Worm (Caenorhabditis elegans) whole organism, mixed stage, embryonic: ENCODE measurements around the gene Y38C1AA.7.

Source experiments
- bed-3 ChIP-seq: fragments of 200-800 bp; sonication (Bioruptor generic); optimal IDR thresholded peaks from 3 replicates; lab custom pipeline; 2018; ENCODE audit warnings: mild to moderate bottlenecking, missing genetic modification characterization, moderate library complexity, missing compliant biosample characterization
- blmp-1 ChIP-seq: fragments of 150-350 bp; optimal IDR thresholded peaks from 2 replicates; lab custom pipeline; 2014; ENCODE audit warnings: missing biosample characterization, missing genetic modification characterization
- ceh-43 ChIP-seq: fragments of 200-800 bp; sonication (Bioruptor generic); optimal IDR thresholded peaks from 2 replicates; lab custom pipeline; 2018; ENCODE audit warnings: mild to moderate bottlenecking, missing genetic modification characterization, moderate library complexity, missing compliant biosample characterization
- ceh-83 ChIP-seq: fragments of 200-800 bp; sonication (Bioruptor generic); optimal IDR thresholded peaks from 2 replicates; lab custom pipeline; 2018; ENCODE audit warnings: mild to moderate bottlenecking, missing genetic modification characterization, missing compliant biosample characterization
- ces-1 ChIP-seq: fragments of 150-350 bp; optimal IDR thresholded peaks from 2 replicates; lab custom pipeline; 2014; ENCODE audit warnings: missing biosample characterization, missing genetic modification reagents, missing genetic modification characterization
- cnd-1 ChIP-seq: fragments of 200-800 bp; sonication (Bioruptor generic); optimal IDR thresholded peaks from 2 replicates; lab custom pipeline; 2018; ENCODE audit warnings: mild to moderate bottlenecking, missing genetic modification characterization, missing compliant biosample characterization
- drap-1 ChIP-seq: fragments of 200-800 bp; sonication (Bioruptor generic); optimal IDR thresholded peaks from 3 replicates; lab custom pipeline; 2018; ENCODE audit warnings: mild to moderate bottlenecking, missing genetic modification characterization, missing compliant biosample characterization
- elt-1 ChIP-seq: sonication (generic microtip); optimal IDR thresholded peaks from 2 replicates; lab custom pipeline; 2017; ENCODE audit warnings: missing genetic modification characterization, mild to moderate bottlenecking, missing compliant biosample characterization, antibody characterized with exemption, moderate library complexity, borderline replicate concordance; ENCODE audit not compliant: insufficient read depth
- ham-2 ChIP-seq: fragments of 200-800 bp; sonication (Bioruptor generic); optimal IDR thresholded peaks from 2 replicates; lab custom pipeline; 2018; ENCODE audit warnings: mild to moderate bottlenecking, missing genetic modification characterization, missing compliant biosample characterization
- hlh-1 ChIP-seq: fragments of 150-350 bp; optimal IDR thresholded peaks from 2 replicates; lab custom pipeline; 2014; ENCODE audit warnings: missing biosample characterization, missing genetic modification reagents, missing genetic modification characterization
- lin-13 ChIP-seq: fragments of 150-350 bp; optimal IDR thresholded peaks from 2 replicates; lab custom pipeline; 2014; ENCODE audit warnings: missing biosample characterization, missing genetic modification characterization
- lin-32 ChIP-seq: fragments of 200-800 bp; sonication (Bioruptor generic); optimal IDR thresholded peaks from 2 replicates; lab custom pipeline; 2018; ENCODE audit warnings: mild to moderate bottlenecking, missing genetic modification characterization, missing compliant biosample characterization
- mep-1 ChIP-seq: fragments of 150-350 bp; optimal IDR thresholded peaks from 2 replicates; lab custom pipeline; 2017; ENCODE audit warnings: missing biosample characterization, missing genetic modification reagents, missing genetic modification characterization, inconsistent platforms
- mls-2 ChIP-seq: sonication (generic microtip); optimal IDR thresholded peaks from 2 replicates; lab custom pipeline; 2016; ENCODE audit warnings: mild to moderate bottlenecking, missing genetic modification characterization, moderate library complexity, missing compliant biosample characterization
- nhr-12 ChIP-seq: fragments of 150-350 bp; optimal IDR thresholded peaks from 2 replicates; lab custom pipeline; 2014; ENCODE audit warnings: missing biosample characterization, missing genetic modification characterization
- nhr-2 ChIP-seq: fragments of 150-350 bp; optimal IDR thresholded peaks from 2 replicates; lab custom pipeline; 2014; ENCODE audit warnings: missing biosample characterization, missing genetic modification characterization
- nhr-237 ChIP-seq: fragments of 150-350 bp; optimal IDR thresholded peaks from 2 replicates; lab custom pipeline; 2014; ENCODE audit warnings: missing biosample characterization, missing genetic modification characterization
- nhr-76 ChIP-seq: sonication (generic microtip); optimal IDR thresholded peaks from 2 replicates; lab custom pipeline; 2017; ENCODE audit warnings: missing biosample characterization, missing genetic modification characterization
- pha-4 ChIP-seq: fragments of 150-350 bp; optimal IDR thresholded peaks from 2 replicates; lab custom pipeline; 2018; ENCODE audit warnings: missing biosample characterization, missing genetic modification reagents, missing genetic modification characterization
- sem-2 ChIP-seq: fragments of 200-800 bp; sonication (Bioruptor generic); optimal IDR thresholded peaks from 2 replicates; lab custom pipeline; 2018; ENCODE audit warnings: mild to moderate bottlenecking, missing genetic modification characterization, missing compliant biosample characterization
- snpc-4 ChIP-seq: fragments of 150-350 bp; optimal IDR thresholded peaks from 2 replicates; lab custom pipeline; 2014; ENCODE audit warnings: missing biosample characterization, missing genetic modification characterization
- unc-120 ChIP-seq: sonication (generic microtip); optimal IDR thresholded peaks from 2 replicates; lab custom pipeline; 2017; ENCODE audit warnings: missing genetic modification characterization, missing compliant biosample characterization; ENCODE audit not compliant: poor library complexity, severe bottlenecking
- unc-62 ChIP-seq: fragments of 150-350 bp; optimal IDR thresholded peaks from 2 replicates; lab custom pipeline; 2014; ENCODE audit warnings: missing biosample characterization, missing genetic modification reagents, missing genetic modification characterization
- zip-8 ChIP-seq: fragments of 150-350 bp; optimal IDR thresholded peaks from 2 replicates; lab custom pipeline; 2014; ENCODE audit warnings: missing biosample characterization, missing genetic modification characterization

Y38C1AA.7 gene

DNA sequence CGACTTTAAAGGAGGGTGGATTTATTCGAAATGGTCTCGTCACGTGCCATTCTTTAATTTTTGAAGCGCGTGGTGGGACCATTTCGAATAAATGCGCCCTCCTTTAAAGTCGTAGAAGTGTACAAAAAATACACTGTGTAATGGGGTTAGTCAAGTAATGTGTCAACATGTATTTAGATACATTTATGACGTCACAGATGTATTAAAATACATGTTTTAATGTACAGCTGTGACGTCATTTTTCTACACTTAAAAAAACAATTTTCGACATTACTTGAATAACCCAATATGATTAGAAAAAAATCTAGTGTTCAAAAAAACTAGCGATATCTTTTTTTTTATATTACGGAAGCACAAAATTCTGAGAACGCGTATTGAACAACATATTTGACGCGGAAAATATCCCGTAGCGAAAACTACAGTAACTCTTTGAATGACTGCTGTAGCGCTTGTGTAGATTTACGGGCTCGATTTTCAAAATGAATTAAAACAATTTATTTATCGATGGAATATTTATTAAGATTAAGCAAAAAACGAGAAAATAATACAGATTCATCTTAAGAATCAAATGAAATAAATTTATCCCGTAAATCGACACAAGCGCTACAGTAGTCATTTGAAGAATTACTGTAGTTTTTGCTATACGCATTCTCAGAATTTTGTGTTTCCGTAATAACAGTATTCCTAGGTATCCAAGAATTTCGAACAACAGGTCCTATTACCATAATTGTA lies 44.3 kb downstream of the Y38C1AA.7 start, which contains the start of gene gfrp-1:
gfrp-1 (plus strand) TSS at position 682 of the 732 bp plus-strand sequence.
- no peak for TF ChIP-seq unc-62 (GFP tag; lab: Kevin White, UChicago)
- TF ChIP-seq zip-8 (tag; lab: Kevin White, UChicago): peak; percentile 98
- no peak for TF ChIP-seq nhr-12
- TF ChIP-seq pha-4 (tag; lab: Kevin White, UChicago): no peak

DNA sequence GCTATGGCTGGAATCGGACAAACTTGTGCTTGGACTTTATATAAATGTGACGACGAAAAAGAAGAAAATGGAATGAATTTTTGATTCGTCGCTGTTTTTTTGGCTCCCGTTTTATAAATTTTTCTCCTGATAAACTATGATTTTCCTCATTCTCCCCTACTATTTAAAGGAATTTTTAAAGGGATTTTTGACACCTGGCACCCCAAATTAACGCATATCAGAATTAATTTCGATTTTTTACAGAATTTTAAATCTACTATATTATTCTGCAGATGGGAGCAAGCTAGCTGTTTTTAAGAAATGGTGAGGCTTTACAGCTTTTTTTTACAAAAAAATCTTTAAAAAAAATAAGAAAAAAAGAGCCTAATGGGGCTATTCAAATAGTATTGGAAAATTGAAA lies 46.2 kb downstream of the Y38C1AA.7 start, which contains the start of gene coa-1:
coa-1 (plus strand) TSS at position 301 of the 400 bp plus-strand sequence.
- TF ChIP-seq elt-1 (tag; lab: Kevin White, UChicago): no peak
- TF ChIP-seq snpc-4 (tag; lab: Kevin White, UChicago): no peak
- no peak for TF ChIP-seq lin-13 (tag; lab: Kevin White, UChicago)
- no peak for TF ChIP-seq drap-1
- no peak for TF ChIP-seq unc-120 (tag; lab: Kevin White, UChicago)
- no peak for TF ChIP-seq hlh-1 (tag; lab: Kevin White, UChicago)
- TF ChIP-seq sem-2 (GFP tag; lab: Kevin White, UChicago): no peak
- TF ChIP-seq blmp-1: no peak
- no peak for TF ChIP-seq cnd-1
- no peak for TF ChIP-seq pha-4 (tag; lab: Kevin White, UChicago)
- no peak for TF ChIP-seq nhr-76 (tag; lab: Kevin White, UChicago)

DNA sequence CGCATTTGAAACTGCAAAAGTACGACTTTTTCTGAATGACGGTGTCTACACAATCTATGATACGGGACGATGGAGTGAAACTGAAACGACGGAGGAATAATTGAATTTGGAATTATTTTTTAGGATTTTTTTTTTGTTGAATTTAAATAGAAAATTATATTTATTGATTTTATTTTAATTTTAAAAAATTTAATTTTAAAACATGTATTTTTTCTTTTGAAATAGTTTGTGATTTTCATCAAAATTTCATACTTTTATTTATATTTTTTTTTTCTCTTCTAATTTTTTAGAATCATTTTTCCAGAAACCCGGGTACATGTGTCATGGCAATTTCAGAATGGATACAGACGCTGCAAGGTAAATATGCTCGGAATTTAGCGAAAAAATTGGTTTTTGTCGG lies 49.1 kb downstream of the Y38C1AA.7 start, which contains the start of gene Y38C1AA.1:
Y38C1AA.1 (plus strand) TSS at position 301 of the 400 bp plus-strand sequence.
- TF ChIP-seq bed-3 (GFP tag; lab: Kevin White, UChicago): no peak
- TF ChIP-seq nhr-12: no peak
- TF ChIP-seq mep-1 (tag; lab: Kevin White, UChicago): no peak
- TF ChIP-seq nhr-76 (tag; lab: Kevin White, UChicago): no peak
- TF ChIP-seq nhr-2 (tag; lab: Kevin White, UChicago): no peak
- TF ChIP-seq ham-2 (GFP tag; lab: Kevin White, UChicago): no peak
- no peak for TF ChIP-seq nhr-237 (tag; lab: Kevin White, UChicago)
- TF ChIP-seq ces-1 (GFP tag; lab: Kevin White, UChicago): no peak
- TF ChIP-seq mls-2 (tag; lab: Kevin White, UChicago): no peak
- TF ChIP-seq lin-13 (tag; lab: Kevin White, UChicago): no peak
- TF ChIP-seq drap-1: no peak
- no peak for TF ChIP-seq ceh-83 (GFP tag; lab: Kevin White, UChicago)
- no peak for TF ChIP-seq elt-1 (tag; lab: Kevin White, UChicago)
- no peak for TF ChIP-seq lin-32
- no peak for TF ChIP-seq ceh-43 (GFP tag; lab: Kevin White, UChicago)
